Fruit fly (Drosophila melanogaster) whole organism, prepupa: ENCODE results near the gene CG17776.

ENCODE experiments used
- CG11294 ChIP-seq: fragments of 200-800 bp; sonication (Bioruptor generic); IDR thresholded peaks from 2 replicates; pipeline ENCODE4 v1.3.6; 2022; ENCODE audit warnings: missing biosample characterization, missing genetic modification characterization
- CG11902 ChIP-seq: fragments of 200-800 bp; sonication (Bioruptor generic); optimal IDR thresholded peaks from 3 replicates; lab custom pipeline; 2016; ENCODE audit warnings: missing biosample characterization, missing genetic modification characterization
- CG1621 ChIP-seq: fragments of 200-800 bp; sonication (Bioruptor generic); optimal IDR thresholded peaks from 3 replicates; lab custom pipeline; 2018; ENCODE audit warnings: missing biosample characterization, mild to moderate bottlenecking, missing genetic modification characterization
- CG16779 ChIP-seq: fragments of 200-800 bp; sonication (Bioruptor generic); optimal IDR thresholded peaks from 3 replicates; lab custom pipeline; 2017; ENCODE audit warnings: missing biosample characterization, mild to moderate bottlenecking, missing genetic modification characterization
- CG3032 ChIP-seq: fragments of 200-800 bp; optimal IDR thresholded peaks from 2 replicates; lab custom pipeline; 2019; ENCODE audit warnings: missing biosample characterization, mild to moderate bottlenecking, missing genetic modification characterization, moderate library complexity
- CG31627 ChIP-seq: fragments of 200-800 bp; sonication (Bioruptor generic); optimal IDR thresholded peaks from 3 replicates; lab custom pipeline; 2016; ENCODE audit warnings: missing biosample characterization, missing genetic modification characterization
- CG32006 ChIP-seq: fragments of 200-800 bp; sonication (Bioruptor generic); optimal IDR thresholded peaks from 3 replicates; lab custom pipeline; 2017; ENCODE audit warnings: missing biosample characterization, mild to moderate bottlenecking, missing genetic modification characterization
- CG3919 ChIP-seq: fragments of 200-800 bp; sonication (Bioruptor generic); optimal IDR thresholded peaks from 3 replicates; lab custom pipeline; 2016; ENCODE audit warnings: missing biosample characterization, missing genetic modification characterization
- CG4318 ChIP-seq: fragments of 200-800 bp; sonication (Bioruptor generic); optimal IDR thresholded peaks from 3 replicates; lab custom pipeline; 2017; ENCODE audit warnings: missing biosample characterization, mild to moderate bottlenecking, missing genetic modification characterization
- CG6163 ChIP-seq: fragments of 200-800 bp; sonication (Bioruptor generic); IDR thresholded peaks from 3 replicates; pipeline ENCODE4 v1.3.6; 2022; ENCODE audit warnings: missing biosample characterization, missing genetic modification characterization
- CG6792 ChIP-seq: fragments of 200-800 bp; sonication (Bioruptor generic); optimal IDR thresholded peaks from 3 replicates; lab custom pipeline; 2016; ENCODE audit warnings: missing biosample characterization, missing genetic modification characterization
- CG7368 ChIP-seq: fragments of 200-800 bp; sonication (Bioruptor generic); optimal IDR thresholded peaks from 3 replicates; lab custom pipeline; 2016; ENCODE audit warnings: missing biosample characterization, missing genetic modification characterization
- CG8119 ChIP-seq: fragments of 200-800 bp; sonication (Bioruptor generic); IDR thresholded peaks from 3 replicates; pipeline ENCODE4 v1.3.6; 2022; ENCODE audit warnings: missing biosample characterization, missing genetic modification characterization
- CG8319 ChIP-seq: fragments of 200-800 bp; sonication (Bioruptor generic); optimal IDR thresholded peaks from 3 replicates; lab custom pipeline; 2016; ENCODE audit warnings: missing biosample characterization, missing genetic modification characterization
- CG8632 ChIP-seq: fragments of 200-800 bp; sonication (Bioruptor generic); optimal IDR thresholded peaks from 3 replicates; lab custom pipeline; 2016; ENCODE audit warnings: missing biosample characterization, missing genetic modification characterization
- Eip75B ChIP-seq: fragments of 200-800 bp; sonication (Bioruptor generic); optimal IDR thresholded peaks from 3 replicates; lab custom pipeline; 2016; ENCODE audit warnings: missing biosample characterization, missing genetic modification characterization
- Eip78C ChIP-seq: fragments of 200-800 bp; sonication (Bioruptor generic); peaks from one replicate; lab custom pipeline; 2016; ENCODE audit warnings: missing biosample characterization, missing genetic modification characterization
- Eip93F ChIP-seq: fragments of 200-800 bp; sonication (Bioruptor generic); optimal IDR thresholded peaks from 2 replicates; lab custom pipeline; 2016; ENCODE audit warnings: missing biosample characterization, mild to moderate bottlenecking, missing genetic modification characterization
- Ets96B ChIP-seq: fragments of 200-800 bp; optimal IDR thresholded peaks from 2 replicates; lab custom pipeline; 2019; ENCODE audit warnings: missing biosample characterization, mild to moderate bottlenecking, missing genetic modification characterization, moderate library complexity
- Hr38 ChIP-seq: sonication (Bioruptor generic); optimal IDR thresholded peaks from 2 replicates; lab custom pipeline; 2016; ENCODE audit warnings: missing biosample characterization, missing genetic modification characterization
- Hr39 ChIP-seq: fragments of 200-800 bp; sonication (Bioruptor generic); optimal IDR thresholded peaks from 2 replicates; lab custom pipeline; 2016; ENCODE audit warnings: missing biosample characterization, missing genetic modification characterization
- Hr4 ChIP-seq: fragments of 200-800 bp; sonication (Bioruptor generic); optimal IDR thresholded peaks from 3 replicates; lab custom pipeline; 2016; ENCODE audit warnings: missing biosample characterization, missing genetic modification characterization
- Lpt ChIP-seq: fragments of 200-800 bp; sonication (Bioruptor generic); optimal IDR thresholded peaks from 3 replicates; lab custom pipeline; 2016; ENCODE audit warnings: missing biosample characterization, missing genetic modification characterization
- OdsH ChIP-seq: fragments of 200-800 bp; sonication (Bioruptor generic); optimal IDR thresholded peaks from 3 replicates; lab custom pipeline; 2016; ENCODE audit warnings: missing biosample characterization, missing genetic modification characterization
- Smox ChIP-seq: fragments of 200-800 bp; sonication (Bioruptor generic); optimal IDR thresholded peaks from 3 replicates; lab custom pipeline; 2016; ENCODE audit warnings: missing biosample characterization, missing genetic modification characterization
- Sox14 ChIP-seq: fragments of 200-800 bp; sonication (Bioruptor generic); optimal IDR thresholded peaks from 3 replicates; lab custom pipeline; 2016; ENCODE audit warnings: missing biosample characterization, missing genetic modification characterization
- acj6 ChIP-seq: fragments of 200-800 bp; sonication (Bioruptor generic); optimal IDR thresholded peaks from 3 replicates; lab custom pipeline; 2016; ENCODE audit warnings: missing biosample characterization, missing genetic modification characterization
- dsx ChIP-seq: fragments of 200-800 bp; optimal IDR thresholded peaks from 3 replicates; lab custom pipeline; 2019; ENCODE audit warnings: missing biosample characterization, mild to moderate bottlenecking, missing genetic modification characterization, moderate library complexity; ENCODE audit not compliant: poor library complexity, severe bottlenecking
- eg ChIP-seq: fragments of 200-800 bp; sonication (Bioruptor generic); IDR thresholded peaks from 3 replicates; pipeline ENCODE4 v1.3.6; 2022; ENCODE audit warnings: missing biosample characterization, missing genetic modification characterization
- esn ChIP-seq: fragments of 200-800 bp; sonication (Bioruptor generic); optimal IDR thresholded peaks from 2 replicates; lab custom pipeline; 2016; ENCODE audit warnings: missing biosample characterization, mild to moderate bottlenecking, missing genetic modification characterization, moderate library complexity
- fd59A ChIP-seq: fragments of 200-800 bp; sonication (Bioruptor generic); optimal IDR thresholded peaks from 2 replicates; lab custom pipeline; 2017; ENCODE audit warnings: missing biosample characterization, mild to moderate bottlenecking, missing genetic modification characterization, missing genetic modification reagents
- lz ChIP-seq: fragments of 200-800 bp; sonication (Bioruptor generic); optimal IDR thresholded peaks from 3 replicates; lab custom pipeline; 2016; ENCODE audit warnings: missing biosample characterization, missing genetic modification characterization
- pdm3 ChIP-seq: fragments of 200-800 bp; sonication (Bioruptor generic); optimal IDR thresholded peaks from 3 replicates; lab custom pipeline; 2016; ENCODE audit warnings: missing biosample characterization, missing genetic modification characterization
- spab ChIP-seq: fragments of 200-800 bp; sonication (Bioruptor generic); optimal IDR thresholded peaks from 2 replicates; lab custom pipeline; 2017; ENCODE audit warnings: missing biosample characterization, mild to moderate bottlenecking, missing genetic modification characterization, missing genetic modification reagents
- ss ChIP-seq, 2 experiments: fragments of 200-800 bp; sonication (Bioruptor generic); optimal IDR thresholded peaks; 2 replicates in 1 of 2; 3 replicates in 1 of 2; lab custom pipeline; 2017 to 2018; ENCODE audit warnings: mild to moderate bottlenecking in 2 of 2, missing biosample characterization in 2 of 2, missing genetic modification characterization in 2 of 2, moderate library complexity in 1 of 2
- svp ChIP-seq: fragments of 200-800 bp; sonication (Bioruptor generic); peaks from one replicate; lab custom pipeline; 2016; ENCODE audit warnings: missing biosample characterization, missing genetic modification characterization
- topi ChIP-seq: fragments of 200-800 bp; sonication (Bioruptor generic); optimal IDR thresholded peaks from 3 replicates; lab custom pipeline; 2016; ENCODE audit warnings: missing biosample characterization, missing genetic modification characterization
- vri ChIP-seq: fragments of 200-800 bp; sonication (Bioruptor generic); optimal IDR thresholded peaks from 3 replicates; lab custom pipeline; 2016; ENCODE audit warnings: missing biosample characterization, mild to moderate bottlenecking, missing genetic modification characterization

The CG17776 gene

dm6 chrX:2196086-2196732 is 11.7 kb downstream of the CG17776 start (continued):
- TF ChIP-seq CG8119 (peak; percentile 53; the same call in 2 of the 3 replicates), CG32006 (GFP tag; lab: Kevin White, UChicago) (peak; percentile 35), CG11294 (GFP tag; lab: Robert Waterston, UW) (peak; percentile 44; the same call in 1 of the 2 replicates), CG31627 (peak; percentile 48), Eip78C (peak; percentile 77), CG8632 (peak; percentile 0), Hr38 (GFP tag; lab: Kevin White, UChicago) (no peak), spab (GFP tag; lab: Kevin White, UChicago) (no peak), Ets96B (tag; lab: Kevin White, UChicago) (peak; percentile 12), dsx (no peak), CG6163 (peak; percentile 62; the same call in 2 of the 3 replicates), fd59A (GFP tag; lab: Kevin White, UChicago) (no peak), Smox (GFP tag; lab: Kevin White, UChicago) (peak; percentile 51), CG6792 (GFP tag; lab: Kevin White, UChicago) (no peak), ss (GFP tag; optimal IDR thresholded peaks at IDR 0.05; lab: Kevin White, UChicago) (peak; percentile 2 to 27), Hr4 (GFP tag; lab: Kevin White, UChicago) (peak; percentile 47), Eip75B (peak; percentile 8), CG11902 (GFP tag; lab: Kevin White, UChicago) (no peak), pdm3 (GFP tag; lab: Kevin White, UChicago) (peak; percentile 35), OdsH (GFP tag; lab: Kevin White, UChicago) (peak; percentile 52), CG1621 (tag; lab: Kevin White, UChicago) (no peak)

dm6 chrX:2197414-2198271 is 13.1 kb downstream of the CG17776 start:
- no peak for TF ChIP-seq CG16779
- TF ChIP-seq CG8319 (GFP tag; lab: Kevin White, UChicago): no peak
- peak; percentile 3 for TF ChIP-seq CG31627
- no peak for TF ChIP-seq lz (GFP tag; lab: Kevin White, UChicago)
- TF ChIP-seq CG3919 (GFP tag; lab: Kevin White, UChicago): no peak
- TF ChIP-seq Hr39 (GFP tag; lab: Kevin White, UChicago): no peak
- no peak for TF ChIP-seq eg (GFP tag; lab: Robert Waterston, UW)
- no peak for TF ChIP-seq CG3032 (tag; lab: Kevin White, UChicago)
- no peak for TF ChIP-seq acj6 (GFP tag; lab: Kevin White, UChicago)
- TF ChIP-seq Eip78C: peak; percentile 67
- TF ChIP-seq CG7368: no peak
- TF ChIP-seq CG8632: no peak
- no peak for TF ChIP-seq Lpt
- TF ChIP-seq dsx: no peak
- TF ChIP-seq Hr4 (GFP tag; lab: Kevin White, UChicago): no peak
- peak; percentile 54 for TF ChIP-seq Eip93F (GFP tag; lab: Kevin White, UChicago)
- no peak for TF ChIP-seq CG6792 (GFP tag; lab: Kevin White, UChicago)
- peak; percentile 98 for TF ChIP-seq svp
- TF ChIP-seq Ets96B (tag; lab: Kevin White, UChicago): no peak
- no peak for TF ChIP-seq Smox (GFP tag; lab: Kevin White, UChicago)
- peak; percentile 22 for TF ChIP-seq topi (GFP tag; lab: Kevin White, UChicago)
- peak; percentile 80 for TF ChIP-seq vri
- no peak for TF ChIP-seq CG4318 (GFP tag; lab: Kevin White, UChicago)
- TF ChIP-seq esn (GFP tag; lab: Kevin White, UChicago): peak; percentile 28
- TF ChIP-seq Sox14: peak; percentile 68
- TF ChIP-seq, all 60 proteins: peak for 8
